Worm (Caenorhabditis elegans) whole organism, mixed stage, embryonic: ENCODE data around the gene sma-6.

Experiments used
- M03D4.4 ChIP-seq: sonication (generic microtip); optimal IDR thresholded peaks from 2 replicates; lab custom pipeline; 2017; ENCODE audit warnings: mild to moderate bottlenecking, missing genetic modification characterization, missing compliant biosample characterization
- elt-1 ChIP-seq: sonication (generic microtip); optimal IDR thresholded peaks from 2 replicates; lab custom pipeline; 2017; ENCODE audit warnings: missing genetic modification characterization, mild to moderate bottlenecking, missing compliant biosample characterization, antibody characterized with exemption, moderate library complexity, borderline replicate concordance; ENCODE audit not compliant: insufficient read depth
- lin-13 ChIP-seq: fragments of 150-350 bp; optimal IDR thresholded peaks from 2 replicates; lab custom pipeline; 2014; ENCODE audit warnings: missing biosample characterization, missing genetic modification characterization
- lin-32 ChIP-seq: fragments of 200-800 bp; sonication (Bioruptor generic); optimal IDR thresholded peaks from 2 replicates; lab custom pipeline; 2018; ENCODE audit warnings: mild to moderate bottlenecking, missing genetic modification characterization, missing compliant biosample characterization
- nhr-76 ChIP-seq: sonication (generic microtip); optimal IDR thresholded peaks from 2 replicates; lab custom pipeline; 2017; ENCODE audit warnings: missing biosample characterization, missing genetic modification characterization
- zip-8 ChIP-seq: fragments of 150-350 bp; optimal IDR thresholded peaks from 2 replicates; lab custom pipeline; 2014; ENCODE audit warnings: missing biosample characterization, missing genetic modification characterization

DNA sequence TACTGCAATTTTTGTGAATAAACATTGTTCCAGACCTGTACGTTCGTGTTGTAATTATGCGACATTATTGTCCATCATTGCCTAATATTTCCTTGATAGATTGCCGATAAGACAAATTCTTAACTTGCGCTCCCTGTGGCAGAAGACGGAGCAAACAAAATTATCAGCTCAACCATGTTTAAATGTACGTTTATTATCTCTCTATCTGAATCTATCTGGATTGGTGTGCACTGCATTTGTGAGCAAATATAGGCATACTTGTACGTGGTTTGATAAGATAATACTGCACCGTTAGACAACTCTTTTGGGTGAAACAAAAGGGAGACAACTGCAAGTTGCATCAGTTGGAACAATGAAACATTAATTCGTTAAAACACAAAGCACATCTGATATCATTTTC, 3.0 kb downstream of the sma-6 start:
- TF ChIP-seq zip-8 (tag; lab: Kevin White, UChicago) (no peak), lin-13 (tag; lab: Kevin White, UChicago) (no peak), elt-1 (no peak), M03D4.4 (tag; lab: Kevin White, UChicago) (no peak), lin-32 (GFP tag; lab: Kevin White, UChicago) (no peak), nhr-76 (tag; lab: Kevin White, UChicago) (no peak)
